Fruit fly (Drosophila melanogaster): Measurements from ENCODE around the gene Pgant5.

dm6 chr2L:5042076-5042475 lies 51.3 kb downstream of the Pgant5 start:
- TF ChIP-seq EcR (GFP tag; optimal IDR thresholded peaks at IDR 0.05) = no peak
- no peak for TF ChIP-seq CG9948 (tag; optimal IDR thresholded peaks at IDR 0.05)
- TF ChIP-seq CG4496 (GFP tag; IDR thresholded peaks at IDR 0.05) = no peak
- no peak for TF ChIP-seq fd96Ca (GFP tag; IDR thresholded peaks at IDR 0.05)
- TF ChIP-seq CG34367 (tag; optimal IDR thresholded peaks at IDR 0.05) = no peak
- TF ChIP-seq Pif1A (GFP tag; optimal IDR thresholded peaks at IDR 0.05) = no peak
- TF ChIP-seq Pif1B (GFP tag; optimal IDR thresholded peaks at IDR 0.05) = no peak
- TF ChIP-seq Ets98B (GFP tag; IDR thresholded peaks at IDR 0.05) = no peak
- TF ChIP-seq CG8301 (tag; optimal IDR thresholded peaks at IDR 0.05) = no peak
- no peak for TF ChIP-seq rn (GFP tag; IDR thresholded peaks at IDR 0.05)

Measured in whole organism, pupa.